Fruit fly (Drosophila melanogaster): ENCODE data around the gene CG16775.

- no peak for TF ChIP-seq fkh (GFP tag; optimal IDR thresholded peaks at IDR 0.05)
- no peak for TF ChIP-seq dac (GFP tag; optimal IDR thresholded peaks at IDR 0.05)
- TF ChIP-seq CG16779 (tag; optimal IDR thresholded peaks at IDR 0.05), result no peak
- TF ChIP-seq CG8632 (GFP tag; optimal IDR thresholded peaks at IDR 0.05), result no peak
- no peak for TF ChIP-seq Gug (GFP tag; IDR thresholded peaks at IDR 0.05)
- no peak for TF ChIP-seq CG32006 (GFP tag; optimal IDR thresholded peaks at IDR 0.05)
- no peak for TF ChIP-seq Hr4 (GFP tag; optimal IDR thresholded peaks at IDR 0.05)
- TF ChIP-seq Met (GFP tag; optimal IDR thresholded peaks at IDR 0.05), result no peak
- TF ChIP-seq Eip75B (GFP tag; optimal IDR thresholded peaks at IDR 0.05), result no peak
- TF ChIP-seq cyc (GFP tag; optimal IDR thresholded peaks at IDR 0.05), result no peak
- no peak for TF ChIP-seq CG4318 (GFP tag; optimal IDR thresholded peaks at IDR 0.05)
- TF ChIP-seq OdsH (GFP tag; optimal IDR thresholded peaks at IDR 0.05), result no peak
Measured at dm6 chr3L:17886545-17886944, at the start of gene CG16775.

Measured in whole organism, prepupa.